Fruit fly (Drosophila melanogaster) whole organism, prepupa: ENCODE results near the gene Ptpmeg.
A peak's percentile ranks its signal among the peaks of the same experiment; 100 is the strongest.

Source experiments
- CG10631 ChIP-seq: fragments of 200-800 bp; sonication (Bioruptor generic); optimal IDR thresholded peaks from 2 replicates; lab custom pipeline; 2016; ENCODE audit warnings: missing biosample characterization, missing genetic modification characterization
- CG11294 ChIP-seq: fragments of 200-800 bp; sonication (Bioruptor generic); IDR thresholded peaks from 2 replicates; pipeline ENCODE4 v1.3.6; 2022; ENCODE audit warnings: missing biosample characterization, missing genetic modification characterization
- CG11762 ChIP-seq: fragments of 200-800 bp; sonication (Bioruptor generic); optimal IDR thresholded peaks from 3 replicates; lab custom pipeline; 2016; ENCODE audit warnings: missing biosample characterization, missing genetic modification characterization; ENCODE audit not compliant: insufficient read depth
- CG1621 ChIP-seq: fragments of 200-800 bp; sonication (Bioruptor generic); optimal IDR thresholded peaks from 3 replicates; lab custom pipeline; 2018; ENCODE audit warnings: missing biosample characterization, mild to moderate bottlenecking, missing genetic modification characterization
- CG16779 ChIP-seq: fragments of 200-800 bp; sonication (Bioruptor generic); optimal IDR thresholded peaks from 3 replicates; lab custom pipeline; 2017; ENCODE audit warnings: missing biosample characterization, mild to moderate bottlenecking, missing genetic modification characterization
- CG31627 ChIP-seq: fragments of 200-800 bp; sonication (Bioruptor generic); optimal IDR thresholded peaks from 3 replicates; lab custom pipeline; 2016; ENCODE audit warnings: missing biosample characterization, missing genetic modification characterization
- CG32006 ChIP-seq: fragments of 200-800 bp; sonication (Bioruptor generic); optimal IDR thresholded peaks from 3 replicates; lab custom pipeline; 2017; ENCODE audit warnings: missing biosample characterization, mild to moderate bottlenecking, missing genetic modification characterization
- CG34406 ChIP-seq: fragments of 200-800 bp; sonication (Bioruptor generic); optimal IDR thresholded peaks from 3 replicates; lab custom pipeline; 2016; ENCODE audit warnings: missing biosample characterization, missing genetic modification characterization
- CG3919 ChIP-seq: fragments of 200-800 bp; sonication (Bioruptor generic); optimal IDR thresholded peaks from 3 replicates; lab custom pipeline; 2016; ENCODE audit warnings: missing biosample characterization, missing genetic modification characterization
- CG4318 ChIP-seq: fragments of 200-800 bp; sonication (Bioruptor generic); optimal IDR thresholded peaks from 3 replicates; lab custom pipeline; 2017; ENCODE audit warnings: missing biosample characterization, mild to moderate bottlenecking, missing genetic modification characterization
- CG6163 ChIP-seq: fragments of 200-800 bp; sonication (Bioruptor generic); IDR thresholded peaks from 3 replicates; pipeline ENCODE4 v1.3.6; 2022; ENCODE audit warnings: missing biosample characterization, missing genetic modification characterization
- CG6276 ChIP-seq: fragments of 200-800 bp; sonication (Bioruptor generic); optimal IDR thresholded peaks from 2 replicates; lab custom pipeline; 2017; ENCODE audit warnings: missing biosample characterization, mild to moderate bottlenecking, missing genetic modification characterization
- CG6792 ChIP-seq: fragments of 200-800 bp; sonication (Bioruptor generic); optimal IDR thresholded peaks from 3 replicates; lab custom pipeline; 2016; ENCODE audit warnings: missing biosample characterization, missing genetic modification characterization
- CG6808 ChIP-seq: fragments of 200-800 bp; sonication (Bioruptor generic); optimal IDR thresholded peaks from 3 replicates; lab custom pipeline; 2017; ENCODE audit warnings: missing biosample characterization, missing genetic modification characterization, mild to moderate bottlenecking, moderate library complexity, missing genetic modification reagents
- CG6854 ChIP-seq: fragments of 200-800 bp; sonication (Bioruptor generic); optimal IDR thresholded peaks from 2 replicates; lab custom pipeline; 2017; ENCODE audit warnings: missing biosample characterization, mild to moderate bottlenecking, missing genetic modification characterization
- CG7368 ChIP-seq: fragments of 200-800 bp; sonication (Bioruptor generic); optimal IDR thresholded peaks from 3 replicates; lab custom pipeline; 2016; ENCODE audit warnings: missing biosample characterization, missing genetic modification characterization
- CG8119 ChIP-seq: fragments of 200-800 bp; sonication (Bioruptor generic); IDR thresholded peaks from 3 replicates; pipeline ENCODE4 v1.3.6; 2022; ENCODE audit warnings: missing biosample characterization, missing genetic modification characterization
- CG8319 ChIP-seq: fragments of 200-800 bp; sonication (Bioruptor generic); optimal IDR thresholded peaks from 3 replicates; lab custom pipeline; 2016; ENCODE audit warnings: missing biosample characterization, missing genetic modification characterization
- CG8632 ChIP-seq: fragments of 200-800 bp; sonication (Bioruptor generic); optimal IDR thresholded peaks from 3 replicates; lab custom pipeline; 2016; ENCODE audit warnings: missing biosample characterization, missing genetic modification characterization
- CG9139 ChIP-seq: fragments of 200-800 bp; sonication (Bioruptor generic); optimal IDR thresholded peaks from 3 replicates; lab custom pipeline; 2017; ENCODE audit warnings: missing biosample characterization, mild to moderate bottlenecking, missing genetic modification characterization
- Eip75B ChIP-seq: fragments of 200-800 bp; sonication (Bioruptor generic); optimal IDR thresholded peaks from 3 replicates; lab custom pipeline; 2016; ENCODE audit warnings: missing biosample characterization, missing genetic modification characterization
- Eip78C ChIP-seq: fragments of 200-800 bp; sonication (Bioruptor generic); peaks from one replicate; lab custom pipeline; 2016; ENCODE audit warnings: missing biosample characterization, missing genetic modification characterization
- Eip93F ChIP-seq: fragments of 200-800 bp; sonication (Bioruptor generic); optimal IDR thresholded peaks from 2 replicates; lab custom pipeline; 2016; ENCODE audit warnings: missing biosample characterization, mild to moderate bottlenecking, missing genetic modification characterization
- Ets96B ChIP-seq: fragments of 200-800 bp; optimal IDR thresholded peaks from 2 replicates; lab custom pipeline; 2019; ENCODE audit warnings: missing biosample characterization, mild to moderate bottlenecking, missing genetic modification characterization, moderate library complexity
- Gug ChIP-seq: fragments of 200-800 bp; sonication (Bioruptor generic); IDR thresholded peaks from 2 replicates; pipeline ENCODE4 v1.3.6; 2022; ENCODE audit warnings: missing biosample characterization, missing genetic modification characterization
- Hr39 ChIP-seq: fragments of 200-800 bp; sonication (Bioruptor generic); optimal IDR thresholded peaks from 2 replicates; lab custom pipeline; 2016; ENCODE audit warnings: missing biosample characterization, missing genetic modification characterization
- Lpt ChIP-seq: fragments of 200-800 bp; sonication (Bioruptor generic); optimal IDR thresholded peaks from 3 replicates; lab custom pipeline; 2016; ENCODE audit warnings: missing biosample characterization, missing genetic modification characterization
- Smox ChIP-seq: fragments of 200-800 bp; sonication (Bioruptor generic); optimal IDR thresholded peaks from 3 replicates; lab custom pipeline; 2016; ENCODE audit warnings: missing biosample characterization, missing genetic modification characterization
- Sox102F ChIP-seq: fragments of 200-800 bp; sonication (Bioruptor generic); optimal IDR thresholded peaks from 2 replicates; lab custom pipeline; 2016; ENCODE audit warnings: missing biosample characterization, mild to moderate bottlenecking, missing genetic modification characterization
- Sox14 ChIP-seq: fragments of 200-800 bp; sonication (Bioruptor generic); optimal IDR thresholded peaks from 3 replicates; lab custom pipeline; 2016; ENCODE audit warnings: missing biosample characterization, missing genetic modification characterization
- acj6 ChIP-seq: fragments of 200-800 bp; sonication (Bioruptor generic); optimal IDR thresholded peaks from 3 replicates; lab custom pipeline; 2016; ENCODE audit warnings: missing biosample characterization, missing genetic modification characterization
- cyc ChIP-seq: fragments of 200-800 bp; sonication (Bioruptor generic); optimal IDR thresholded peaks from 3 replicates; lab custom pipeline; 2016; ENCODE audit warnings: missing biosample characterization, missing genetic modification characterization
- dac ChIP-seq: fragments of 200-800 bp; sonication (Bioruptor generic); optimal IDR thresholded peaks from 2 replicates; lab custom pipeline; 2017; ENCODE audit warnings: missing biosample characterization, mild to moderate bottlenecking, missing genetic modification characterization
- dsx ChIP-seq: fragments of 200-800 bp; optimal IDR thresholded peaks from 3 replicates; lab custom pipeline; 2019; ENCODE audit warnings: missing biosample characterization, mild to moderate bottlenecking, missing genetic modification characterization, moderate library complexity; ENCODE audit not compliant: poor library complexity, severe bottlenecking
- eg ChIP-seq: fragments of 200-800 bp; sonication (Bioruptor generic); IDR thresholded peaks from 3 replicates; pipeline ENCODE4 v1.3.6; 2022; ENCODE audit warnings: missing biosample characterization, missing genetic modification characterization
- esn ChIP-seq: fragments of 200-800 bp; sonication (Bioruptor generic); optimal IDR thresholded peaks from 2 replicates; lab custom pipeline; 2016; ENCODE audit warnings: missing biosample characterization, mild to moderate bottlenecking, missing genetic modification characterization, moderate library complexity
- fd59A ChIP-seq: fragments of 200-800 bp; sonication (Bioruptor generic); optimal IDR thresholded peaks from 2 replicates; lab custom pipeline; 2017; ENCODE audit warnings: missing biosample characterization, mild to moderate bottlenecking, missing genetic modification characterization, missing genetic modification reagents
- fd85E ChIP-seq: fragments of 200-800 bp; sonication (Bioruptor generic); optimal IDR thresholded peaks from 3 replicates; lab custom pipeline; 2016; ENCODE audit warnings: missing biosample characterization, missing genetic modification characterization
- fkh ChIP-seq: fragments of 200-800 bp; sonication (Bioruptor generic); optimal IDR thresholded peaks from 3 replicates; lab custom pipeline; 2017; ENCODE audit warnings: missing biosample characterization, mild to moderate bottlenecking, missing genetic modification characterization, moderate library complexity
- net ChIP-seq: fragments of 200-800 bp; sonication (Bioruptor generic); optimal IDR thresholded peaks from 3 replicates; lab custom pipeline; 2016; ENCODE audit warnings: missing biosample characterization, missing genetic modification characterization
- spab ChIP-seq: fragments of 200-800 bp; sonication (Bioruptor generic); optimal IDR thresholded peaks from 2 replicates; lab custom pipeline; 2017; ENCODE audit warnings: missing biosample characterization, mild to moderate bottlenecking, missing genetic modification characterization, missing genetic modification reagents
- ss ChIP-seq, 2 experiments: fragments of 200-800 bp; sonication (Bioruptor generic); optimal IDR thresholded peaks; 2 replicates in 1 of 2; 3 replicates in 1 of 2; lab custom pipeline; 2017 to 2018; ENCODE audit warnings: mild to moderate bottlenecking in 2 of 2, missing biosample characterization in 2 of 2, missing genetic modification characterization in 2 of 2, moderate library complexity in 1 of 2
- svp ChIP-seq: fragments of 200-800 bp; sonication (Bioruptor generic); peaks from one replicate; lab custom pipeline; 2016; ENCODE audit warnings: missing biosample characterization, missing genetic modification characterization
- topi ChIP-seq: fragments of 200-800 bp; sonication (Bioruptor generic); optimal IDR thresholded peaks from 3 replicates; lab custom pipeline; 2016; ENCODE audit warnings: missing biosample characterization, missing genetic modification characterization

Gene Ptpmeg

dm6 chr3L:374582-374981 lies 46.7 kb downstream of the Ptpmeg start:
- TF ChIP-seq CG32006 (GFP tag; lab: Kevin White, UChicago): no peak
- no peak for TF ChIP-seq CG8632 (GFP tag; lab: Kevin White, UChicago)
- TF ChIP-seq CG6792 (GFP tag; lab: Kevin White, UChicago): no peak
- TF ChIP-seq Smox (GFP tag; lab: Kevin White, UChicago): no peak
- no peak for TF ChIP-seq CG6854 (GFP tag; lab: Kevin White, UChicago)
- no peak for TF ChIP-seq eg (GFP tag; lab: Robert Waterston, UW)
- no peak for TF ChIP-seq Sox102F (GFP tag; lab: Kevin White, UChicago)
- no peak for TF ChIP-seq CG6276 (GFP tag; lab: Kevin White, UChicago)
- TF ChIP-seq CG9139: no peak
- TF ChIP-seq CG8319: no peak
- no peak for TF ChIP-seq Lpt (GFP tag; lab: Kevin White, UChicago)
- TF ChIP-seq cyc (GFP tag; lab: Kevin White, UChicago): no peak
- TF ChIP-seq net (GFP tag; lab: Kevin White, UChicago): no peak
- no peak for TF ChIP-seq CG31627
- TF ChIP-seq acj6 (GFP tag; lab: Kevin White, UChicago): no peak
- no peak for TF ChIP-seq esn (GFP tag; lab: Kevin White, UChicago)
- no peak for TF ChIP-seq topi (GFP tag; lab: Kevin White, UChicago)
- no peak for TF ChIP-seq fkh (GFP tag; lab: Kevin White, UChicago)
- no peak for TF ChIP-seq fd59A (GFP tag; lab: Kevin White, UChicago)
- no peak for TF ChIP-seq CG6163 (GFP tag; lab: Robert Waterston, UW)

- no peak for TF ChIP-seq svp (GFP tag; lab: Kevin White, UChicago)
Observed at dm6 chr3L:375672-376071, 47.8 kb downstream of the Ptpmeg start.

- TF ChIP-seq CG1621 (tag; lab: Kevin White, UChicago): no peak
- peak; percentile 68 for TF ChIP-seq CG6792 (GFP tag; lab: Kevin White, UChicago)
- TF ChIP-seq eg (GFP tag; lab: Robert Waterston, UW): peak; percentile 38; the same call in 2 of the 3 replicates
- peak; percentile 51 for TF ChIP-seq net (GFP tag; lab: Kevin White, UChicago)
- TF ChIP-seq CG34406 (GFP tag; lab: Kevin White, UChicago): peak; percentile 75
- peak; percentile 72 for TF ChIP-seq CG10631 (GFP tag; lab: Kevin White, UChicago)
- peak; percentile 59 for TF ChIP-seq CG3919
- TF ChIP-seq Eip78C (GFP tag; lab: Kevin White, UChicago): peak; percentile 91
- peak; percentile 67 for TF ChIP-seq CG6808 (GFP tag; lab: Kevin White, UChicago)
- peak; percentile 74 for TF ChIP-seq CG8632 (GFP tag; lab: Kevin White, UChicago)
- peak; percentile 51 for TF ChIP-seq spab
- TF ChIP-seq fkh (GFP tag; lab: Kevin White, UChicago): peak; percentile 40
- peak; percentile 20 for TF ChIP-seq CG7368 (GFP tag; lab: Kevin White, UChicago)
- TF ChIP-seq Sox102F (GFP tag; lab: Kevin White, UChicago): peak; percentile 26
- peak; percentile 67 for TF ChIP-seq CG11762 (GFP tag; lab: Kevin White, UChicago)
- no peak; the same call in 1 of the 2 replicates for TF ChIP-seq CG11294
- peak; percentile 19 for TF ChIP-seq Eip93F
- TF ChIP-seq Lpt (GFP tag; lab: Kevin White, UChicago): no peak
- peak; percentile 51 for TF ChIP-seq CG4318 (GFP tag; lab: Kevin White, UChicago)
- TF ChIP-seq CG6276 (GFP tag; lab: Kevin White, UChicago): peak; percentile 69
- no peak for TF ChIP-seq Sox14 (GFP tag; lab: Kevin White, UChicago)
- no peak for TF ChIP-seq fd85E
- peak; percentile 69 for TF ChIP-seq acj6 (GFP tag; lab: Kevin White, UChicago)
- TF ChIP-seq CG8319: peak; percentile 26
- no peak for TF ChIP-seq dsx (GFP tag; lab: Kevin White, UChicago)
- peak; percentile 49 for TF ChIP-seq CG16779 (tag; lab: Kevin White, UChicago)
- peak; percentile 69 for TF ChIP-seq CG8119 (GFP tag; lab: Robert Waterston, UW)
- peak; percentile 20 for TF ChIP-seq Hr39 (GFP tag; lab: Kevin White, UChicago)
- peak; percentile 28 to 77 for TF ChIP-seq ss (GFP tag; optimal IDR thresholded peaks at IDR 0.05; lab: Kevin White, UChicago)
- peak; percentile 73 for TF ChIP-seq Ets96B
- peak; percentile 58 for TF ChIP-seq Eip75B (GFP tag; lab: Kevin White, UChicago)
- TF ChIP-seq svp (GFP tag; lab: Kevin White, UChicago): peak; percentile 85
- no peak for TF ChIP-seq Gug (GFP tag; lab: Robert Waterston, UW)
- peak; percentile 47; the same call in 1 of the 3 replicates for TF ChIP-seq CG6163 (GFP tag; lab: Robert Waterston, UW)
- TF ChIP-seq dac (GFP tag; lab: Kevin White, UChicago): no peak
Observed at dm6 chr3L:377222-378071, 49.5 kb downstream of the Ptpmeg start.
